Worm (Caenorhabditis elegans) whole organism, young adult: ENCODE results near the gene cwp-4.

ENCODE experiments used
- F23B12.7 ChIP-seq: sonication (generic microtip); optimal IDR thresholded peaks from 2 replicates; lab custom pipeline; 2017; ENCODE audit warnings: missing genetic modification characterization, mild to moderate bottlenecking, missing compliant biosample characterization, antibody characterized with exemption, moderate library complexity; ENCODE audit not compliant: insufficient read depth
- F49E8.2 ChIP-seq: sonication (generic microtip); optimal IDR thresholded peaks from 3 replicates; lab custom pipeline; 2017; ENCODE audit warnings: missing genetic modification characterization, mild to moderate bottlenecking, missing compliant biosample characterization, antibody characterized with exemption, moderate library complexity; ENCODE audit not compliant: insufficient read depth
- K11D2.4 ChIP-seq: fragments of 200-800 bp; sonication (Bioruptor generic); IDR thresholded peaks from 2 replicates; pipeline ENCODE4 v1.3.6; 2022; ENCODE audit warnings: missing genetic modification reagents, missing genetic modification characterization, missing compliant biosample characterization
- aptf-2 ChIP-seq: fragments of 200-800 bp; sonication (Bioruptor generic); conservative IDR thresholded peaks from 2 replicates; pipeline ENCODE4 v1.3.6; 2022; ENCODE audit warnings: missing genetic modification reagents, missing genetic modification characterization, missing compliant biosample characterization
- ceh-91 ChIP-seq: fragments of 200-800 bp; sonication (Bioruptor generic); IDR thresholded peaks from 2 replicates; pipeline ENCODE4 v1.3.6; 2022; ENCODE audit warnings: missing genetic modification reagents, missing genetic modification characterization, missing compliant biosample characterization
- hlh-12 ChIP-seq: sonication (generic microtip); optimal IDR thresholded peaks from 2 replicates; lab custom pipeline; 2016; ENCODE audit warnings: missing genetic modification characterization, missing compliant biosample characterization
- hsf-1 ChIP-seq: fragments of 200-800 bp; sonication (Bioruptor generic); IDR thresholded peaks from 2 replicates; pipeline ENCODE4 v1.3.6; 2022; ENCODE audit warnings: missing genetic modification reagents, missing genetic modification characterization, missing compliant biosample characterization
- mes-4 ChIP-seq: sonication (generic microtip); optimal IDR thresholded peaks from 2 replicates; lab custom pipeline; 2016; ENCODE audit warnings: missing genotype, missing genetic modification characterization, missing compliant biosample characterization
- nfya-1 ChIP-seq: sonication (generic microtip); optimal IDR thresholded peaks from 2 replicates; lab custom pipeline; 2017; ENCODE audit warnings: antibody characterized with exemption, missing compliant biosample characterization, missing genetic modification characterization, borderline replicate concordance; ENCODE audit not compliant: insufficient read depth
- nfya-2 ChIP-seq: fragments of 200-800 bp; sonication (Bioruptor generic); IDR thresholded peaks from 2 replicates; pipeline ENCODE4 v1.3.6; 2022; ENCODE audit warnings: missing genetic modification reagents, missing genetic modification characterization, missing compliant biosample characterization
- nhr-120 ChIP-seq: fragments of 200-800 bp; sonication (Bioruptor generic); IDR thresholded peaks from 2 replicates; pipeline ENCODE4 v1.3.6; 2022; ENCODE audit warnings: missing genetic modification characterization, missing compliant biosample characterization

ce11 chrV:5104934-5105333, 51.5 kb downstream of the cwp-4 start, which contains the start of gene srab-2:
- TF ChIP-seq hsf-1 (GFP tag; lab: Robert Waterston, UW) (no peak), F23B12.7 (no peak), ceh-91 (GFP tag; lab: Robert Waterston, UW) (no peak), aptf-2 (no peak), hlh-12 (tag; lab: Kevin White, UChicago) (no peak), nfya-1 (tag; lab: Kevin White, UChicago) (no peak), F49E8.2 (no peak), nfya-2 (no peak), nhr-120 (GFP tag; lab: Robert Waterston, UW) (no peak), mes-4 (tag; lab: Kevin White, UChicago) (no peak), K11D2.4 (GFP tag; lab: Robert Waterston, UW) (no peak)
